Fruit fly (Drosophila melanogaster): Measurements from ENCODE around the gene CG2712.

DNA sequence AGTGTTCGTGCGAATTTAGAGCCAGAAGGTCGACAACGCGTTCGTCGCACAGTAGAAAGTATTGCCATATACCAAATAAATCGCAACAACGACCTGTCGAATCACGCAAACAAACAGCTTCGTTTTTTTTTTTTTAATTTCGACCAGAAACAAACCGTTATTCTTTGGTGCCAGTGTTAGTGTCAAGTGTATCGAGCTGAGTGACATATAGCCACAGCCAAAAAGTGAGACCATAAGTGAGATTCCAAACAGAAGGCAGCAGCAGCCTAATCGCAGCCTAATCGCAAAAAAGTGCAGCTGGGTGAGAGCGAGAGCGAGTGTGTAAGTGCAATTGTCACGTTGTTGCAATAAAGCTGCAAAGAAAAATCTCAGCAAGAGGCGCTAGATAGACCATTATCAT, 46.7 kb upstream of the CG2712 start, which contains the start of gene per:
- TF ChIP-seq psq (optimal IDR thresholded peaks at IDR 0.05) (no peak), Sin3A (optimal IDR thresholded peaks at IDR 0.05) (no peak), h (optimal IDR thresholded peaks at IDR 0.05) (no peak)
